Worm (Caenorhabditis elegans) whole organism, late embryonic: ENCODE measurements around the gene T06F4.1.
A peak's percentile ranks its signal among the peaks of the same experiment; 100 is the strongest.

ENCODE experiments used
- C08G9.2 ChIP-seq: sonication (generic microtip); optimal IDR thresholded peaks from 2 replicates; lab custom pipeline; 2016; ENCODE audit warnings: mild to moderate bottlenecking, missing genetic modification characterization, moderate library complexity, missing compliant biosample characterization
- C38D4.7 ChIP-seq: fragments of 200-800 bp; sonication (Bioruptor generic); optimal IDR thresholded peaks from 2 replicates; lab custom pipeline; 2018; ENCODE audit warnings: mild to moderate bottlenecking, missing genetic modification characterization, moderate library complexity, missing compliant biosample characterization
- F13H6.1 ChIP-seq: sonication (generic microtip); optimal IDR thresholded peaks from 2 replicates; lab custom pipeline; 2016; ENCODE audit warnings: missing genetic modification characterization, missing compliant biosample characterization
- K09A11.1 ChIP-seq: sonication (generic microtip); optimal IDR thresholded peaks from 2 replicates; lab custom pipeline; 2017; ENCODE audit warnings: antibody characterized with exemption, mild to moderate bottlenecking, missing genetic modification characterization, missing compliant biosample characterization; ENCODE audit not compliant: insufficient read depth
- ahr-1 ChIP-seq: sonication (generic microtip); optimal IDR thresholded peaks from 2 replicates; lab custom pipeline; 2016; ENCODE audit warnings: missing genetic modification characterization, missing compliant biosample characterization
- ceh-18 ChIP-seq: sonication (generic microtip); optimal IDR thresholded peaks from 2 replicates; lab custom pipeline; 2016; ENCODE audit warnings: missing genetic modification characterization, missing compliant biosample characterization
- ceh-2 ChIP-seq: sonication (generic microtip); optimal IDR thresholded peaks from 2 replicates; lab custom pipeline; 2016; ENCODE audit warnings: missing genotype, missing genetic modification characterization, missing compliant biosample characterization
- ceh-22 ChIP-seq: sonication (generic microtip); optimal IDR thresholded peaks from 2 replicates; lab custom pipeline; 2017; ENCODE audit warnings: missing biosample characterization, missing genetic modification characterization
- ceh-34 ChIP-seq: sonication (generic microtip); optimal IDR thresholded peaks from 2 replicates; lab custom pipeline; 2016; ENCODE audit warnings: mild to moderate bottlenecking, missing genetic modification characterization, missing compliant biosample characterization
- ceh-48 ChIP-seq: sonication (generic microtip); optimal IDR thresholded peaks from 2 replicates; lab custom pipeline; 2016; ENCODE audit warnings: missing genetic modification characterization, inconsistent platforms, missing compliant biosample characterization
- ceh-6 ChIP-seq: fragments of 200-800 bp; sonication (Bioruptor generic); optimal IDR thresholded peaks from 2 replicates; lab custom pipeline; 2018; ENCODE audit warnings: mild to moderate bottlenecking, missing genetic modification characterization, missing compliant biosample characterization
- ceh-9 ChIP-seq: sonication (generic microtip); optimal IDR thresholded peaks from 2 replicates; lab custom pipeline; 2016; ENCODE audit warnings: mild to moderate bottlenecking, missing genetic modification characterization, inconsistent platforms, missing compliant biosample characterization
- che-1 ChIP-seq: sonication (generic microtip); optimal IDR thresholded peaks from 2 replicates; lab custom pipeline; 2016; ENCODE audit warnings: mild to moderate bottlenecking, missing genetic modification characterization, missing compliant biosample characterization
- elt-2 ChIP-seq: sonication (generic microtip); optimal IDR thresholded peaks from 2 replicates; lab custom pipeline; 2016; ENCODE audit warnings: missing genetic modification reagents, missing genetic modification characterization, missing compliant biosample characterization
- ets-4 ChIP-seq: sonication (generic microtip); optimal IDR thresholded peaks from 2 replicates; lab custom pipeline; 2016; ENCODE audit warnings: missing genetic modification characterization, missing compliant biosample characterization
- fkh-6 ChIP-seq: sonication (generic microtip); optimal IDR thresholded peaks from 2 replicates; lab custom pipeline; 2016; ENCODE audit warnings: missing genetic modification characterization, missing compliant biosample characterization
- gmeb-2 ChIP-seq: sonication (generic microtip); optimal IDR thresholded peaks from 2 replicates; lab custom pipeline; 2016; ENCODE audit warnings: missing genetic modification characterization, inconsistent platforms, missing compliant biosample characterization
- hlh-13 ChIP-seq: fragments of 200-800 bp; sonication (Bioruptor generic); optimal IDR thresholded peaks from 2 replicates; lab custom pipeline; 2018; ENCODE audit warnings: mild to moderate bottlenecking, missing genetic modification characterization, missing compliant biosample characterization
- hlh-15 ChIP-seq: sonication (generic microtip); optimal IDR thresholded peaks from 2 replicates; lab custom pipeline; 2016; ENCODE audit warnings: missing genetic modification characterization, missing compliant biosample characterization
- hlh-6 ChIP-seq: sonication (generic microtip); optimal IDR thresholded peaks from 2 replicates; lab custom pipeline; 2016; ENCODE audit warnings: missing genotype, missing genetic modification characterization, missing compliant biosample characterization
- lim-6 ChIP-seq: sonication (generic microtip); optimal IDR thresholded peaks from 2 replicates; lab custom pipeline; 2016; ENCODE audit warnings: missing genetic modification characterization, missing compliant biosample characterization
- lin-11 ChIP-seq: fragments of 200-800 bp; sonication (Bioruptor generic); optimal IDR thresholded peaks from 2 replicates; lab custom pipeline; 2018; ENCODE audit warnings: mild to moderate bottlenecking, missing genetic modification characterization, missing compliant biosample characterization
- pax-1 ChIP-seq: fragments of 150-350 bp; optimal IDR thresholded peaks from 2 replicates; lab custom pipeline; 2014; ENCODE audit warnings: missing biosample characterization, missing genetic modification characterization
- pha-2 ChIP-seq: sonication (generic microtip); optimal IDR thresholded peaks from 2 replicates; lab custom pipeline; 2017; ENCODE audit warnings: mild to moderate bottlenecking, missing genetic modification characterization, missing compliant biosample characterization
- rnt-1 ChIP-seq: sonication (generic microtip); optimal IDR thresholded peaks from 2 replicates; lab custom pipeline; 2016; ENCODE audit warnings: missing genetic modification characterization, missing compliant biosample characterization
- sdc-2 ChIP-seq: sonication (generic microtip); optimal IDR thresholded peaks from 2 replicates; lab custom pipeline; 2016; ENCODE audit warnings: missing genotype, missing genetic modification characterization, missing compliant biosample characterization
- sox-2 ChIP-seq: fragments of 200-800 bp; sonication (Bioruptor generic); IDR thresholded peaks from 2 replicates; pipeline ENCODE4 v1.3.6; 2022; ENCODE audit warnings: missing genetic modification reagents, missing genetic modification characterization, missing compliant biosample characterization
- sox-4 ChIP-seq: sonication (generic microtip); optimal IDR thresholded peaks from 2 replicates; lab custom pipeline; 2017; ENCODE audit warnings: mild to moderate bottlenecking, missing genetic modification characterization, inconsistent platforms, missing compliant biosample characterization
- unc-3 ChIP-seq, 2 experiments: fragments of 200-800 bp in 1 of 2; sonication (Bioruptor generic) in 1 of 2; sonication (generic microtip) in 1 of 2; conservative IDR thresholded peaks in 1 of 2; optimal IDR thresholded peaks in 1 of 2; 2 replicates each; pipeline versions ENCODE4 v1.3.6 to Lab custom; 2016 to 2022; ENCODE audit warnings: missing compliant biosample characterization in 2 of 2, missing genetic modification characterization in 2 of 2, missing genetic modification reagents in 1 of 2
- unc-42 ChIP-seq: sonication (generic microtip); optimal IDR thresholded peaks from 2 replicates; lab custom pipeline; 2016; ENCODE audit warnings: missing genotype, missing genetic modification characterization, missing compliant biosample characterization
- unc-55 ChIP-seq: sonication (generic microtip); optimal IDR thresholded peaks from 2 replicates; lab custom pipeline; 2017; ENCODE audit warnings: missing biosample characterization, missing genetic modification reagents, missing genetic modification characterization
- zip-5 ChIP-seq: sonication (generic microtip); optimal IDR thresholded peaks from 2 replicates; lab custom pipeline; 2016; ENCODE audit warnings: missing genetic modification characterization, missing compliant biosample characterization
- ztf-16 ChIP-seq: sonication (generic microtip); optimal IDR thresholded peaks from 2 replicates; lab custom pipeline; 2017; ENCODE audit warnings: missing genetic modification characterization, missing compliant biosample characterization

The T06F4.1 gene

ce11 chrX:4075934-4076333 is 3.2 kb downstream of the T06F4.1 start:
- peak; percentile 69 for TF ChIP-seq unc-55 (GFP tag; lab: Kevin White, UChicago)
- no peak for TF ChIP-seq ceh-22 (tag; lab: Kevin White, UChicago)
- TF ChIP-seq, all 69 proteins: peak for 1

ce11 chrX:4072501-4072900 is 6.7 kb downstream of the T06F4.1 start:
- no peak for TF ChIP-seq fkh-6 (tag; lab: Kevin White, UChicago)
- TF ChIP-seq unc-55 (GFP tag; lab: Kevin White, UChicago), result peak; percentile 92
- TF ChIP-seq gmeb-2, result no peak
- no peak for TF ChIP-seq ceh-6

ce11 chrX:4068180-4068579 is 11.0 kb downstream of the T06F4.1 start:
- TF ChIP-seq K09A11.1, result no peak
- TF ChIP-seq unc-55 (GFP tag; lab: Kevin White, UChicago), result peak; percentile 84
- TF ChIP-seq ceh-9 (tag; lab: Kevin White, UChicago), result no peak
- TF ChIP-seq ceh-18, result peak; percentile 16
- peak; percentile 45 for TF ChIP-seq rnt-1 (tag; lab: Kevin White, UChicago)

ce11 chrX:4061968-4062367 is 17.2 kb downstream of the T06F4.1 start:
- TF ChIP-seq elt-2 (tag; lab: Kevin White, UChicago) (no peak), ceh-34 (tag; lab: Kevin White, UChicago) (peak; percentile 7), C08G9.2 (tag; lab: Kevin White, UChicago) (no peak)

ce11 chrX:4021967-4022366 is 57.2 kb downstream of the T06F4.1 start, which contains the start of gene acr-10:
acr-10 (plus strand) TSS chrX:4022267.
- TF ChIP-seq C08G9.2 (tag; lab: Kevin White, UChicago) (no peak), sox-4 (tag; lab: Kevin White, UChicago) (no peak)

ce11 chrX:4018566-4019182 is 60.5 kb downstream of the T06F4.1 start:
- TF ChIP-seq hlh-15 (no peak), ceh-48 (tag; lab: Kevin White, UChicago) (no peak), ahr-1 (tag; lab: Kevin White, UChicago) (no peak), ceh-9 (tag; lab: Kevin White, UChicago) (no peak), lin-11 (no peak), sdc-2 (tag; lab: Kevin White, UChicago) (no peak), ceh-2 (tag; lab: Kevin White, UChicago) (no peak), C38D4.7 (GFP tag; lab: Kevin White, UChicago) (no peak), pax-1 (tag; lab: Kevin White, UChicago) (no peak), hlh-13 (GFP tag; lab: Kevin White, UChicago) (no peak), pha-2 (tag; lab: Kevin White, UChicago) (no peak), sox-2 (GFP tag; lab: Robert Waterston, UW) (no peak)

- TF ChIP-seq hlh-15 (no peak), hlh-6 (tag; lab: Kevin White, UChicago) (no peak), unc-3 (GFP tag; conservative IDR thresholded peaks at IDR 0.05; lab: Robert Waterston, UW) (no peak), unc-3 (tag; optimal IDR thresholded peaks at IDR 0.05; lab: Kevin White, UChicago) (no peak), pha-2 (tag; lab: Kevin White, UChicago) (no peak), zip-5 (tag; lab: Kevin White, UChicago) (no peak), lim-6 (tag; lab: Kevin White, UChicago) (no peak), sox-4 (tag; lab: Kevin White, UChicago) (no peak), ceh-34 (tag; lab: Kevin White, UChicago) (no peak), ets-4 (tag; lab: Kevin White, UChicago) (no peak), ahr-1 (tag; lab: Kevin White, UChicago) (no peak), unc-42 (tag; lab: Kevin White, UChicago) (no peak), gmeb-2 (no peak), che-1 (tag; lab: Kevin White, UChicago) (no peak), F13H6.1 (tag; lab: Kevin White, UChicago) (no peak), ztf-16 (no peak)
Measured at ce11 chrX:4017576-4018309, 61.4 kb downstream of the T06F4.1 start.
